Fruit fly (Drosophila melanogaster): Measurements from ENCODE around the gene CG7296.

CG7296 gene

DNA sequence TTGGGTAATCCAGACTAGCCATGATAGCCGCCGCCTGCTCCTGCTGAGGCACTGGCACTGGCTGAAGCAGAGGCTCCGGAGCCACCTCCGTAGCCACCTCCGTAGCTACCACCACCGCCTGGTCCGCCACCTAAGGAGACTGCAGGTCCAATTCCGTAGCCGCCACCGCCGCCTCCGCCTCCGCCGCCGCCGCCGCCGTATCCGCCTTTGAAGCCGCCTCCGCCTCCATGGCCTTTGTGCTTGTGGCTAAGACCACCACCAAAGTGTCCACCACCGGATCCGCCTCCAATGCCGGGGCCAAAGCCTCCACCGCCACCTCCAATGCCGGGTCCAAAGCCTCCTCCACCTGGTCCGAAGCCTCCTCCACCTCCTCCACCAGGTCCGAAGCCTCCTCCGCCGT lies 6.2 kb upstream of the CG7296 start:
- no peak for TF ChIP-seq topi (GFP tag; optimal IDR thresholded peaks at IDR 0.05)

- TF ChIP-seq CG11294 (GFP tag; IDR thresholded peaks at IDR 0.05) = no peak
- no peak for TF ChIP-seq eg (GFP tag; IDR thresholded peaks at IDR 0.05)
- TF ChIP-seq cyc (GFP tag; optimal IDR thresholded peaks at IDR 0.05) = no peak
- TF ChIP-seq Lpt (GFP tag; optimal IDR thresholded peaks at IDR 0.05) = no peak
- TF ChIP-seq vri (GFP tag; optimal IDR thresholded peaks at IDR 0.05) = no peak
- TF ChIP-seq salr (GFP tag; optimal IDR thresholded peaks at IDR 0.05) = no peak
- no peak for TF ChIP-seq OdsH (GFP tag; optimal IDR thresholded peaks at IDR 0.05)
- no peak for TF ChIP-seq CG31627 (GFP tag; optimal IDR thresholded peaks at IDR 0.05)
Observed at dm6 chr2L:10689221-10690034, 2.6 kb upstream of the CG7296 start, which contains the start of gene CG7294. CG7294 (minus strand) TSS chr2L:10689271.

DNA sequence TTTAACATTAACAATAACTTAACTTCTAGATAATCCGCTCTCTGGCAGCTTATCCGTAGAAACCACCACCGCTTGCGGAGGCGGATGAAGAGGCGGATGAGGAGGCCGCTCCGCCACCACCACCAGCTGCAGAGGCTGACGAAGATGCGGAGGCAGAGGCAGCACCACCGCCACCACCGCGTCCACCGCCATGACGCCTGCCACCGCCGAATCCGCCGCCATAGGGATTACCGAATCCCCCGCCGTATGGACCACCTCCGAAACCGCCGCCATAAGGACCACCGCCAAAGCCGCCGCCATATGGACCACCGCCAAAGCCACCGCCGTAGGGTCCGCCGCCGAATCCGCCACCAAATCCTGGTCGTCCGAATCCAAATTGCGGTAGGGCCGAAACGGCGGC lies 1.9 kb upstream of the CG7296 start:
- no peak for TF ChIP-seq dac (GFP tag; optimal IDR thresholded peaks at IDR 0.05)

DNA sequence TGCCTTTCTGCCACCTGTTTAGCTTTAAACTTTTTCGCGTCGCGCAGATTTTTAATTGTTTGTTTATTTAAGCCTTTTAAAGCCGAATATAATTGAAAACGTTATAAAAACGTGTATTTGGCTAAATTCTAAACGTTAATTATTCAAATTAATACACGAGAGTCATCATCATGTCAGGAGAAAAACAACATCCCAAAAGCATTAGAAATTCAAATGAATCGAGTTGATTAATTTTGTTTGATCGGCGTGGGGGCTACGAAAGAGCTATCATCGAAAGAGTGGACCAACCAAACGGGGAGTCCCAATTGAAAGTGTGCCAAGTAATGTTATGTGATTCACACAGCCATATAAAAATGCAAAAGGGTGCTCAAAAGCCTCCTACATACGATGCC lies 924 bp upstream of the CG7296 start:
- TF ChIP-seq Ets96B (tag; optimal IDR thresholded peaks at IDR 0.05) = no peak
- no peak for TF ChIP-seq vri (GFP tag; optimal IDR thresholded peaks at IDR 0.05)
- no peak for TF ChIP-seq CG4318 (GFP tag; optimal IDR thresholded peaks at IDR 0.05)
- TF ChIP-seq Hr4 (GFP tag; optimal IDR thresholded peaks at IDR 0.05) = no peak
- no peak for TF ChIP-seq OdsH (GFP tag; optimal IDR thresholded peaks at IDR 0.05)
- no peak for TF ChIP-seq CG8119 (GFP tag; IDR thresholded peaks at IDR 0.05)
- TF ChIP-seq ss (GFP tag; optimal IDR thresholded peaks at IDR 0.05) = no peak
- no peak for TF ChIP-seq CG6792 (GFP tag; optimal IDR thresholded peaks at IDR 0.05)
- TF ChIP-seq CG32006 (GFP tag; optimal IDR thresholded peaks at IDR 0.05) = no peak
- no peak for TF ChIP-seq Sox14 (GFP tag; optimal IDR thresholded peaks at IDR 0.05)
- TF ChIP-seq CG34406 (GFP tag; optimal IDR thresholded peaks at IDR 0.05) = no peak
- TF ChIP-seq spab (GFP tag; optimal IDR thresholded peaks at IDR 0.05) = no peak
- no peak for TF ChIP-seq CG31627 (GFP tag; optimal IDR thresholded peaks at IDR 0.05)
- TF ChIP-seq Hr39 (GFP tag; optimal IDR thresholded peaks at IDR 0.05) = no peak
- TF ChIP-seq CG1621 (tag; optimal IDR thresholded peaks at IDR 0.05) = no peak
- no peak for TF ChIP-seq Sox15 (GFP tag; optimal IDR thresholded peaks at IDR 0.05)
- no peak for TF ChIP-seq Eip93F (GFP tag; optimal IDR thresholded peaks at IDR 0.05)

DNA sequence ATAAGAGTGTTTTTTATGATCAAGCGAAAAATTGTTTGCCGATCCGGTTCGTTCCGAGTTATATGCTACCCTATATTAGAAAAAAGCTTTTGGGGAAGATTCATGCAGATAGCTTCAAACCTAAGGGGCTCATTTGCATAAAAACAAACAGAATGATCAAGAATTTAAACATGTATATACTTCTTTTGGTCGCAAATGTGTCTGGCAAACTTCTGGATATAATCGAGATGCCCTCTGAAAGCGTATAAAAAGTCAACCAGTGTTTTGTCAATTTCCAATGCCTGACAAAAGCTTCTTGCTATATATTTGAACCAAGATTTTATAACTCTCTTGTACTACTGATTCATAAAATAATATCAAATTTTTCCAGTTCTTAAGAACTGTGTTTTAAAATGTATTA lies 1.2 kb downstream of the CG7296 start:
- no peak for TF ChIP-seq CG9139 (GFP tag; optimal IDR thresholded peaks at IDR 0.05)
- no peak for TF ChIP-seq dac (GFP tag; optimal IDR thresholded peaks at IDR 0.05)
- no peak for TF ChIP-seq CG15336 (GFP tag; IDR thresholded peaks at IDR 0.05)
- TF ChIP-seq Blimp-1 (GFP tag; optimal IDR thresholded peaks at IDR 0.05) = no peak
- no peak for TF ChIP-seq dsx (GFP tag; optimal IDR thresholded peaks at IDR 0.05; ENCODE audit: poor library complexity, severe bottlenecking)
- TF ChIP-seq svp (GFP tag) = no peak
- no peak for TF ChIP-seq spab (GFP tag; optimal IDR thresholded peaks at IDR 0.05)
- TF ChIP-seq CG6163 (GFP tag; IDR thresholded peaks at IDR 0.05) = no peak
- TF ChIP-seq CG6854 (GFP tag; optimal IDR thresholded peaks at IDR 0.05) = no peak
- TF ChIP-seq CG8119 (GFP tag; IDR thresholded peaks at IDR 0.05) = no peak
- TF ChIP-seq CG10669 (GFP tag; optimal IDR thresholded peaks at IDR 0.05) = no peak
- TF ChIP-seq CG3919 (GFP tag; optimal IDR thresholded peaks at IDR 0.05) = no peak
- no peak for TF ChIP-seq CG31627 (GFP tag; optimal IDR thresholded peaks at IDR 0.05)
- no peak for TF ChIP-seq CG10631 (GFP tag; optimal IDR thresholded peaks at IDR 0.05)
- TF ChIP-seq Lpt (GFP tag; optimal IDR thresholded peaks at IDR 0.05) = no peak
- TF ChIP-seq CG34406 (GFP tag; optimal IDR thresholded peaks at IDR 0.05) = no peak
- TF ChIP-seq net (GFP tag; optimal IDR thresholded peaks at IDR 0.05) = no peak
- no peak for TF ChIP-seq Gug (GFP tag; IDR thresholded peaks at IDR 0.05)
- TF ChIP-seq salr (GFP tag; optimal IDR thresholded peaks at IDR 0.05) = no peak
